Worm (Caenorhabditis elegans): ENCODE data around the gene tomm-7.

DNA sequence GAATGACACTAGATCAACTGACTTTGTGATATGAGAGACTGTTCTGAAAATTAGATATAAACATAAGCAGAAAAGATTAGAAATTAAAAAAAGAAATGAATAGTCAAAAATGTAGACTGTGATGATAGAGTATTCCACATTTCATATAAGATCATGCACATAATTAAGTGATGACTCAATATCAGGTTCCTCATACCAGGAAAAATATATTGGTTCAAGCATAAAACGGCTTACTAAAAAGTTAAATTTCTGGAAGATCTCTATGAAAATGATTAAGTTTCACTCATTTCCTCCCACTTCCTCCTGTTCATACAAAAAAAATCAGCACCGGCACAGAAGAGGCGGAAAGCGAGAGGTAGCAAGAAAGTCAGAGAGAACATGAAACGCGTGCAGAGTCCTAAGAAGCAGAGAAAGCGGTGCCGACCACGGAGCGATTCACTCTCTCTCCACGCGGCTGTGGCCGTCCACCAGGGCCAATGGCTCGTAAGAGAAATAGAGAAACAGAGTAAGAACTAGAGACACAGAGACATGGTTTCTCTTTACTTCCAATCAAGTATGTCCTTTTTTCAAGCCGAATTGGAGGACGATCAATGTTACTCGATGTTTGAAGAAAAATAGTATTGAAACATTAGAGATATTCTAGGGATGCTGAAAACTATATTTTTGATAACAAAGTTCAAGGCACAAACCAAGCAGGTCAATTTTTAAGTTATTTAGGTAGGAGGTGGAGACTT is 32.3 kb downstream of the tomm-7 start, which contains the start of the genes ZK688.5 and fahd-1:
- TF ChIP-seq mdl-1 (tag; optimal IDR thresholded peaks at IDR 0.05) (peak in 1 of 2 experiments; percentile 82), F16B12.6 (tag; optimal IDR thresholded peaks at IDR 0.05) (peak; percentile 41), unc-62 (GFP tag; optimal IDR thresholded peaks at IDR 0.05) (no peak), lin-35 (GFP tag; optimal IDR thresholded peaks at IDR 0.05) (peak; percentile 70 to 71), jun-1 (tag; optimal IDR thresholded peaks at IDR 0.05) (peak; percentile 46), lin-13 (GFP tag; optimal IDR thresholded peaks at IDR 0.05) (no peak), nhr-11 (tag; optimal IDR thresholded peaks at IDR 0.05) (no peak), snpc-4 (tag; optimal IDR thresholded peaks at IDR 0.05) (peak; percentile 51)
